Fruit fly (Drosophila melanogaster) whole organism, wandering third instar larva: ENCODE measurements around the gene Vps33B.

ENCODE experiments used
- Abd-B ChIP-seq: fragments of >200 bp; optimal IDR thresholded peaks from 2 replicates; lab custom pipeline; 2017; ENCODE audit warnings: missing biosample characterization, missing genetic modification characterization
- CG32264 ChIP-seq: fragments of 200-800 bp; sonication (Bioruptor generic); optimal IDR thresholded peaks from 2 replicates; lab custom pipeline; 2016; ENCODE audit warnings: missing biosample characterization, missing genetic modification characterization
- CG9705 ChIP-seq: fragments of 200-800 bp; sonication (Bioruptor generic); optimal IDR thresholded peaks from 2 replicates; lab custom pipeline; 2018; ENCODE audit warnings: missing biosample characterization, mild to moderate bottlenecking, missing genetic modification characterization
- CrebA ChIP-seq: fragments of 200-800 bp; sonication (Bioruptor generic); optimal IDR thresholded peaks from 2 replicates; lab custom pipeline; 2016; ENCODE audit warnings: missing biosample characterization, mild to moderate bottlenecking, missing genetic modification characterization, borderline replicate concordance
- Dfd ChIP-seq: fragments of >200 bp; optimal IDR thresholded peaks from 2 replicates; lab custom pipeline; 2017; ENCODE audit warnings: missing biosample characterization, missing genetic modification characterization
- Dif ChIP-seq: fragments of 200-275, 200-300 bp; sonication (Bioruptor generic); optimal IDR thresholded peaks from 2 replicates; lab custom pipeline; 2018; ENCODE audit warnings: missing biosample characterization, missing genetic modification characterization; ENCODE audit not compliant: partially characterized antibody
- GATAd ChIP-seq: sonication (Bioruptor generic); optimal IDR thresholded peaks from 2 replicates; lab custom pipeline; 2016; ENCODE audit warnings: missing biosample characterization, missing genetic modification characterization
- HLH106 ChIP-seq: fragments of 200-800 bp; optimal IDR thresholded peaks from 3 replicates; lab custom pipeline; 2019; ENCODE audit warnings: missing biosample characterization, mild to moderate bottlenecking, missing genetic modification characterization, moderate library complexity
- Hnf4 ChIP-seq: fragments of 200-800 bp; sonication (Bioruptor generic); optimal IDR thresholded peaks from 2 replicates; lab custom pipeline; 2016; ENCODE audit warnings: missing biosample characterization, mild to moderate bottlenecking, missing genetic modification characterization
- Hr78 ChIP-seq: fragments of >200 bp; optimal IDR thresholded peaks from 2 replicates; lab custom pipeline; 2017; ENCODE audit warnings: missing biosample characterization, missing genetic modification characterization
- Hr83 ChIP-seq: fragments of 200-300 bp; sonication (Bioruptor generic); optimal IDR thresholded peaks from 2 replicates; lab custom pipeline; 2016; ENCODE audit warnings: missing biosample characterization, mild to moderate bottlenecking, missing genetic modification characterization, moderate library complexity; ENCODE audit not compliant: poor library complexity, severe bottlenecking
- Jra ChIP-seq: sonication (Bioruptor generic); optimal IDR thresholded peaks from 2 replicates; lab custom pipeline; 2016; ENCODE audit warnings: missing biosample characterization, missing genetic modification characterization
- Mio ChIP-seq: sonication (Bioruptor generic); optimal IDR thresholded peaks from 2 replicates; lab custom pipeline; 2016; ENCODE audit warnings: missing biosample characterization, missing genetic modification characterization
- Myc ChIP-seq: fragments of >200 bp; optimal IDR thresholded peaks from 2 replicates; lab custom pipeline; 2017
- N ChIP-seq: fragments of >200 bp; optimal IDR thresholded peaks from 2 replicates; lab custom pipeline; 2018; ENCODE audit warnings: missing biosample characterization, missing external identifiers, missing genetic modification characterization
- OdsH ChIP-seq: fragments of 200-800 bp; sonication (Bioruptor generic); optimal IDR thresholded peaks from 2 replicates; lab custom pipeline; 2016; ENCODE audit warnings: missing biosample characterization, mild to moderate bottlenecking, missing genetic modification characterization
- Rel ChIP-seq, 2 experiments: fragments of 200-800 bp; sonication (Bioruptor generic) in 1 of 2; optimal IDR thresholded peaks; 2 replicates in 1 of 2; 3 replicates in 1 of 2; lab custom pipeline; 2016 to 2019; ENCODE audit warnings: mild to moderate bottlenecking in 2 of 2, missing biosample characterization in 2 of 2, missing genetic modification characterization in 2 of 2, moderate library complexity in 1 of 2
- Sp1 ChIP-seq: fragments of 200-800 bp; sonication (Bioruptor generic); optimal IDR thresholded peaks from 3 replicates; lab custom pipeline; 2019; ENCODE audit warnings: missing biosample characterization, mild to moderate bottlenecking, missing genetic modification characterization, moderate library complexity
- Vsx2 ChIP-seq: fragments of 200-300, 225-300 bp; sonication (Bioruptor generic); optimal IDR thresholded peaks from 2 replicates; lab custom pipeline; 2018; ENCODE audit warnings: missing biosample characterization, missing genetic modification characterization; ENCODE audit not compliant: partially characterized antibody
- br ChIP-seq: fragments of 200-800 bp; sonication (Bioruptor generic); optimal IDR thresholded peaks from 2 replicates; lab custom pipeline; 2016; ENCODE audit warnings: missing biosample characterization, missing genetic modification characterization
- brk ChIP-seq: fragments of 200-800 bp; sonication (Bioruptor generic); optimal IDR thresholded peaks from 2 replicates; lab custom pipeline; 2016; ENCODE audit warnings: missing biosample characterization, mild to moderate bottlenecking, missing genetic modification characterization
- dl ChIP-seq, 2 experiments: fragments of 175-275, 200-275 bp in 1 of 2; fragments of 200-275 bp in 1 of 2; sonication (Bioruptor generic); optimal IDR thresholded peaks; lab custom pipeline; 2018; ENCODE audit warnings: mild to moderate bottlenecking in 2 of 2, missing biosample characterization in 2 of 2, missing genetic modification characterization in 2 of 2, moderate library complexity in 2 of 2; ENCODE audit not compliant: partially characterized antibody in 2 of 2, insufficient read depth in 1 of 2
- dmrt93B ChIP-seq: fragments of 200-800 bp; sonication (Bioruptor generic); optimal IDR thresholded peaks from 2 replicates; lab custom pipeline; 2018; ENCODE audit warnings: missing biosample characterization, mild to moderate bottlenecking, missing genetic modification characterization
- dsf ChIP-seq: sonication (Bioruptor generic); optimal IDR thresholded peaks from 2 replicates; lab custom pipeline; 2016; ENCODE audit warnings: missing biosample characterization, missing genetic modification characterization, borderline replicate concordance
- ey ChIP-seq: fragments of 200-800 bp; sonication (Bioruptor generic); optimal IDR thresholded peaks from 2 replicates; lab custom pipeline; 2016; ENCODE audit warnings: missing biosample characterization, missing genetic modification characterization
- foxo ChIP-seq, 2 experiments: fragments of 200-800 bp; sonication (Bioruptor generic); optimal IDR thresholded peaks; 2 replicates in 1 of 2; 3 replicates in 1 of 2; lab custom pipeline; 2016 to 2017; ENCODE audit warnings: missing biosample characterization in 2 of 2, missing genetic modification characterization in 2 of 2
- fru ChIP-seq: fragments of 200-800 bp; sonication (Bioruptor generic); optimal IDR thresholded peaks from 3 replicates; lab custom pipeline; 2016; ENCODE audit warnings: missing biosample characterization, mild to moderate bottlenecking, missing genetic modification characterization
- h ChIP-seq: fragments of 200-800 bp; sonication (Bioruptor generic); optimal IDR thresholded peaks from 3 replicates; lab custom pipeline; 2016; ENCODE audit warnings: missing biosample characterization, mild to moderate bottlenecking, missing genetic modification characterization
- jim ChIP-seq: fragments of 175-275, 200-325 bp; sonication (Bioruptor generic); optimal IDR thresholded peaks from 2 replicates; lab custom pipeline; 2016; ENCODE audit warnings: missing biosample characterization, mild to moderate bottlenecking, missing genetic modification characterization
- lola ChIP-seq: fragments of >200 bp; optimal IDR thresholded peaks from 2 replicates; lab custom pipeline; 2017; ENCODE audit warnings: missing biosample characterization, missing genetic modification characterization
- pan ChIP-seq: fragments of >200 bp; optimal IDR thresholded peaks from 2 replicates; lab custom pipeline; 2017
- psq ChIP-seq: fragments of 200-800 bp; sonication (Bioruptor generic); optimal IDR thresholded peaks from 3 replicates; lab custom pipeline; 2017; ENCODE audit warnings: missing biosample characterization, mild to moderate bottlenecking, missing genetic modification characterization, moderate library complexity
- rgr ChIP-seq: fragments of 200-800 bp; sonication (Bioruptor generic); optimal IDR thresholded peaks from 3 replicates; lab custom pipeline; 2016; ENCODE audit warnings: missing biosample characterization, mild to moderate bottlenecking, missing genetic modification characterization
- sage ChIP-seq: fragments of 200-800 bp; sonication (Bioruptor generic); optimal IDR thresholded peaks from 2 replicates; lab custom pipeline; 2016; ENCODE audit warnings: missing biosample characterization, mild to moderate bottlenecking, missing genetic modification characterization
- sv ChIP-seq: fragments of 200-800 bp; sonication (Bioruptor generic); optimal IDR thresholded peaks from 3 replicates; lab custom pipeline; 2016; ENCODE audit warnings: missing biosample characterization, missing genetic modification characterization
- tai ChIP-seq: sonication (Bioruptor generic); optimal IDR thresholded peaks from 2 replicates; lab custom pipeline; 2016; ENCODE audit warnings: missing biosample characterization, missing genetic modification characterization
- usp ChIP-seq: fragments of >200 bp; optimal IDR thresholded peaks from 2 replicates; lab custom pipeline; 2017; ENCODE audit warnings: missing biosample characterization, missing genetic modification characterization
- woc ChIP-seq: sonication (Bioruptor generic); optimal IDR thresholded peaks from 2 replicates; lab custom pipeline; 2016; ENCODE audit warnings: missing biosample characterization, mild to moderate bottlenecking, missing genetic modification characterization

Gene Vps33B

dm6 chr3R:25472635-25473552 is at the start of gene Vps33B, which contains the start of gene Fur1:
TSS of gene Vps33B (plus strand) at chr3R:25473490.
TSS of gene Fur1 (minus strand) at chr3R:25473058.
- TF ChIP-seq Mio (GFP tag; lab: Kevin White, UChicago) (peak; percentile 67), pan (lab: Kevin White, UChicago) (no peak), h (GFP tag; lab: Kevin White, UChicago) (peak; percentile 98), Abd-B (GFP tag; lab: Kevin White, UChicago) (no peak), lola (no peak), sv (GFP tag; lab: Kevin White, UChicago) (peak; percentile 99), dsf (GFP tag; lab: Kevin White, UChicago) (peak; percentile 92), Jra (GFP tag; lab: Kevin White, UChicago) (peak; percentile 97), dl (GFP tag; optimal IDR thresholded peaks at IDR 0.05; lab: Kevin White, UChicago; ENCODE audit: insufficient read depth in 1 of 2, partially characterized antibody in 2 of 2) (peak in 1 of 2 experiments; percentile 33), brk (GFP tag; lab: Kevin White, UChicago) (no peak), sage (GFP tag; lab: Kevin White, UChicago) (peak; percentile 89), tai (GFP tag; lab: Kevin White, UChicago) (no peak), psq (GFP tag; lab: Kevin White, UChicago) (peak; percentile 88), Hr78 (GFP tag; lab: Kevin White, UChicago) (no peak), dmrt93B (GFP tag; lab: Kevin White, UChicago) (peak; percentile 95), N (GFP tag; lab: Kevin White, UChicago) (no peak), Hnf4 (peak; percentile 96), Sp1 (GFP tag; lab: Kevin White, UChicago) (peak; percentile 94), Dif (peak; percentile 71), Rel (GFP tag; optimal IDR thresholded peaks at IDR 0.05; lab: Kevin White, UChicago) (peak; percentile 42), Rel (tag; optimal IDR thresholded peaks at IDR 0.05; lab: Kevin White, UChicago) (peak; percentile 85), jim (GFP tag; lab: Kevin White, UChicago) (peak; percentile 50), CG32264 (GFP tag; lab: Kevin White, UChicago) (peak; percentile 91), br (GFP tag; lab: Kevin White, UChicago) (peak; percentile 98), ey (GFP tag; lab: Kevin White, UChicago) (peak; percentile 98), GATAd (GFP tag; lab: Kevin White, UChicago) (peak; percentile 95), foxo (GFP tag; optimal IDR thresholded peaks at IDR 0.05; lab: Kevin White, UChicago) (peak; percentile 85 to 98), HLH106 (peak; percentile 96), Vsx2 (no peak), CrebA (GFP tag; lab: Kevin White, UChicago) (no peak), rgr (GFP tag; lab: Kevin White, UChicago) (peak; percentile 96), usp (GFP tag; lab: Kevin White, UChicago) (no peak), CG9705 (GFP tag; lab: Kevin White, UChicago) (peak; percentile 92), Dfd (GFP tag; lab: Kevin White, UChicago) (no peak), fru (GFP tag; lab: Kevin White, UChicago) (peak; percentile 98), Myc (lab: Kevin White, UChicago) (peak; percentile 47), Hr83 (GFP tag; lab: Kevin White, UChicago) (peak; percentile 95), woc (GFP tag; lab: Kevin White, UChicago) (peak; percentile 98), OdsH (GFP tag; lab: Kevin White, UChicago) (peak; percentile 96)

dm6 chr3R:25427175-25427574 is 46.1 kb upstream of the Vps33B start:
- TF ChIP-seq dmrt93B (GFP tag; lab: Kevin White, UChicago) (no peak), Rel (GFP tag; optimal IDR thresholded peaks at IDR 0.05; lab: Kevin White, UChicago) (no peak), Rel (tag; optimal IDR thresholded peaks at IDR 0.05; lab: Kevin White, UChicago) (no peak), foxo (GFP tag; optimal IDR thresholded peaks at IDR 0.05; lab: Kevin White, UChicago) (no peak), Hr78 (GFP tag; lab: Kevin White, UChicago) (no peak), Abd-B (GFP tag; lab: Kevin White, UChicago) (no peak), sage (GFP tag; lab: Kevin White, UChicago) (no peak), dl (GFP tag; optimal IDR thresholded peaks at IDR 0.05; lab: Kevin White, UChicago; ENCODE audit: insufficient read depth in 1 of 2, partially characterized antibody in 2 of 2) (no peak), Hnf4 (no peak)
